Fruit fly (Drosophila melanogaster) whole organism, pupa: ENCODE data around the gene Oamb.

Source experiments
- CG10348 ChIP-seq: fragments of 200-800 bp; sonication (Bioruptor generic); IDR thresholded peaks from 2 replicates; pipeline ENCODE4 v1.3.6; 2022; ENCODE audit warnings: missing biosample characterization, missing genetic modification characterization
- CG32121 ChIP-seq: fragments of 200-800 bp; sonication (Bioruptor generic); IDR thresholded peaks from 2 replicates; pipeline ENCODE4 v1.3.6; 2022; ENCODE audit warnings: missing biosample characterization, missing genetic modification characterization
- CG34367 ChIP-seq: fragments of 200-800 bp; sonication (Bioruptor generic); optimal IDR thresholded peaks from 2 replicates; lab custom pipeline; 2018; ENCODE audit warnings: missing biosample characterization, mild to moderate bottlenecking, missing genetic modification characterization
- CG4496 ChIP-seq: fragments of 200-800 bp; sonication (Bioruptor generic); IDR thresholded peaks from 3 replicates; pipeline ENCODE4 v1.3.6; 2022; ENCODE audit warnings: missing biosample characterization, missing genetic modification characterization
- CG8159 ChIP-seq: fragments of 200-800 bp; sonication (Bioruptor generic); optimal IDR thresholded peaks from 3 replicates; lab custom pipeline; 2018; ENCODE audit warnings: missing biosample characterization, mild to moderate bottlenecking, missing genetic modification characterization, moderate library complexity
- CG8301 ChIP-seq: fragments of 200-800 bp; sonication (Bioruptor generic); optimal IDR thresholded peaks from 2 replicates; lab custom pipeline; 2018; ENCODE audit warnings: missing biosample characterization, mild to moderate bottlenecking, missing genetic modification characterization
- CG9948 ChIP-seq: fragments of 200-800 bp; sonication (Bioruptor generic); optimal IDR thresholded peaks from 2 replicates; lab custom pipeline; 2018; ENCODE audit warnings: missing biosample characterization, mild to moderate bottlenecking, missing genetic modification characterization, moderate library complexity
- D1 ChIP-seq: fragments of 200-800 bp; sonication (Bioruptor generic); optimal IDR thresholded peaks from 2 replicates; lab custom pipeline; 2018; ENCODE audit warnings: missing biosample characterization, mild to moderate bottlenecking, missing genetic modification characterization, moderate library complexity
- EcR ChIP-seq: fragments of 200-800 bp; sonication (Bioruptor generic); optimal IDR thresholded peaks from 3 replicates; lab custom pipeline; 2019; ENCODE audit warnings: missing biosample characterization, missing genetic modification characterization, mild to moderate bottlenecking, moderate library complexity, missing genetic modification reagents
- Ets98B ChIP-seq: fragments of 200-800 bp; sonication (Bioruptor generic); IDR thresholded peaks from 2 replicates; pipeline ENCODE4 v1.3.6; 2022; ENCODE audit warnings: missing biosample characterization, missing genetic modification characterization
- Pif1A ChIP-seq: fragments of 200-800 bp; sonication (Bioruptor generic); optimal IDR thresholded peaks from 3 replicates; lab custom pipeline; 2016; ENCODE audit warnings: missing biosample characterization, missing genetic modification characterization
- Pif1B ChIP-seq: fragments of 200-800 bp; sonication (Bioruptor generic); optimal IDR thresholded peaks from 3 replicates; lab custom pipeline; 2016; ENCODE audit warnings: missing biosample characterization, missing genetic modification characterization
- Snoo ChIP-seq: fragments of 200-800 bp; sonication (Bioruptor generic); optimal IDR thresholded peaks from 3 replicates; lab custom pipeline; 2017; ENCODE audit warnings: missing biosample characterization, mild to moderate bottlenecking, missing genetic modification characterization, inconsistent platforms

DNA sequence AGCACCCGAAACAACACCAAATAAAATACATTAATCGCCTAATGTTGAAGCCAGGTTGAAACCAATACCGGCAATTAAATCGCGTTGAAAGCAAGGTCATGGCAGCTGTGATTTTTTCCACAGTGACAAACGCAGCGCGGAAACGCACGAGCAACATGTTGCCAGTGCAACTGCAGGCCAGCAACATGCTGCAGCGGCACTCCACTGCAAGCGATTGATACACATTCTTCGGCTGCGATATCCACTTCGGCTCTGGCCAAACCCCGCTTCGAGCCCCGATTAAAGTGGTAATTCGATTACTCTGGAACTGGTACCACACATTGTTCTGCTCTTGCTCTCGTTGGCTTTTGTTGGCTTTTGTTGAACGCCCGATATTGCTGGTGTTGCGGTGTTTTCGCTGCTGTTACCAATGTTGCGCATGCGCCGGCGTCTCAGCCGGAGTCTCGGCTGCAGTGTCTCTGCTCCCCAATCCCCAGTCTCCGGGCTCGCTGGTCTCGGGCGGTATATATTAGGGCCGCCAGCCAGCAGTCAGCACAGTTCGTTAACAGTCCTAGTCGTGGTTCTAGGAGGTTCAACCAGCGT is 45.2 kb downstream of the Oamb start, which contains the start of gene Cpr92F:
- TF ChIP-seq CG4496 (GFP tag; lab: Robert Waterston, UW): no peak; the same call in 2 of the 3 replicates
- TF ChIP-seq CG8301 (tag; lab: Kevin White, UChicago): no peak
- no peak for TF ChIP-seq Pif1A (GFP tag; lab: Kevin White, UChicago)
- no peak for TF ChIP-seq CG10348 (GFP tag; lab: Robert Waterston, UW)
- TF ChIP-seq CG34367: no peak
- TF ChIP-seq EcR (GFP tag; lab: Kevin White, UChicago): no peak
- no peak for TF ChIP-seq Pif1B (GFP tag; lab: Kevin White, UChicago)
- TF ChIP-seq CG8159 (tag; lab: Kevin White, UChicago): no peak
- no peak for TF ChIP-seq D1 (tag; lab: Kevin White, UChicago)
- no peak for TF ChIP-seq CG32121 (GFP tag; lab: Robert Waterston, UW)
- no peak for TF ChIP-seq Snoo (tag; lab: Kevin White, UChicago)
- TF ChIP-seq CG9948 (tag; lab: Kevin White, UChicago): no peak
- no peak for TF ChIP-seq Ets98B (GFP tag; lab: Robert Waterston, UW)
